Fruit fly (Drosophila melanogaster) whole organism, embryonic: Measurements from ENCODE around the gene CG3862.

ENCODE experiments used
- Atf6 ChIP-seq: fragments of 200-800 bp; sonication (Bioruptor generic); IDR thresholded peaks from 2 replicates; pipeline ENCODE4 v1.3.6; 2022; ENCODE audit warnings: missing biosample characterization, missing genetic modification characterization
- Blimp-1 ChIP-seq: fragments of 200-800 bp; sonication (Bioruptor generic); optimal IDR thresholded peaks from 3 replicates; lab custom pipeline; 2018; ENCODE audit warnings: missing biosample characterization, missing genetic modification characterization, mild to moderate bottlenecking, moderate library complexity, missing genetic modification reagents
- CG10321 ChIP-seq: fragments of 200-800 bp; sonication (Bioruptor generic); IDR thresholded peaks from 2 replicates; pipeline ENCODE4 v1.3.6; 2022; ENCODE audit warnings: missing biosample characterization, missing genetic modification characterization
- CG12942 ChIP-seq: fragments of 200-800 bp; sonication (Bioruptor generic); optimal IDR thresholded peaks from 3 replicates; lab custom pipeline; 2016; ENCODE audit warnings: missing biosample characterization, missing genetic modification characterization
- CG13624 ChIP-seq: fragments of 200-800 bp; sonication (Bioruptor generic); optimal IDR thresholded peaks from 2 replicates; lab custom pipeline; 2016; ENCODE audit warnings: missing biosample characterization, missing genetic modification characterization
- CG1529 ChIP-seq: fragments of 200-800 bp; sonication (Bioruptor generic); optimal IDR thresholded peaks from 3 replicates; lab custom pipeline; 2018; ENCODE audit warnings: missing biosample characterization, missing genetic modification characterization
- CG16813 ChIP-seq: fragments of 200-800 bp; sonication (Bioruptor generic); IDR thresholded peaks from 3 replicates; pipeline ENCODE4 v1.3.6; 2022; ENCODE audit warnings: missing biosample characterization, missing genetic modification characterization; ENCODE audit not compliant: partially characterized antibody
- CG17359 ChIP-seq: fragments of 200-800 bp; sonication (Bioruptor generic); optimal IDR thresholded peaks from 3 replicates; lab custom pipeline; 2018; ENCODE audit warnings: missing biosample characterization, mild to moderate bottlenecking, missing genetic modification characterization, moderate library complexity
- CG18262 ChIP-seq: fragments of 200-800 bp; optimal IDR thresholded peaks from 3 replicates; lab custom pipeline; 2019; ENCODE audit warnings: missing biosample characterization, mild to moderate bottlenecking, missing genetic modification characterization, moderate library complexity
- CG31224 ChIP-seq: fragments of 200-800 bp; sonication (Bioruptor generic); IDR thresholded peaks from 2 replicates; pipeline ENCODE4 v1.3.6; 2022; ENCODE audit warnings: missing biosample characterization, missing genetic modification characterization
- CG31441 ChIP-seq: fragments of 200-800 bp; sonication (Bioruptor generic); IDR thresholded peaks from 2 replicates; pipeline ENCODE4 v1.3.6; 2022; ENCODE audit warnings: missing biosample characterization, missing genetic modification characterization
- CG34224 ChIP-seq: fragments of 200-800 bp; sonication (Bioruptor generic); IDR thresholded peaks from 3 replicates; pipeline ENCODE4 v1.3.6; 2022; ENCODE audit warnings: missing biosample characterization, missing genetic modification characterization; ENCODE audit not compliant: partially characterized antibody
- CG3995 ChIP-seq: fragments of 200-800 bp; sonication (Bioruptor generic); optimal IDR thresholded peaks from 3 replicates; lab custom pipeline; 2016; ENCODE audit warnings: missing biosample characterization, missing genetic modification characterization
- CG4360 ChIP-seq: fragments of 200-800 bp; sonication (Bioruptor generic); IDR thresholded peaks from 2 replicates; pipeline ENCODE4 v1.3.6; 2022; ENCODE audit warnings: missing biosample characterization, missing genetic modification characterization
- CG4730 ChIP-seq: fragments of 200-800 bp; sonication (Bioruptor generic); IDR thresholded peaks from 2 replicates; pipeline ENCODE4 v1.3.6; 2022; ENCODE audit warnings: missing biosample characterization, missing genetic modification characterization
- CG7987 ChIP-seq: fragments of 200-800 bp; sonication (Bioruptor generic); optimal IDR thresholded peaks from 2 replicates; lab custom pipeline; 2018; ENCODE audit warnings: missing biosample characterization, mild to moderate bottlenecking, missing genetic modification characterization, moderate library complexity
- CG8089 ChIP-seq: fragments of 200-800 bp; sonication (Bioruptor generic); optimal IDR thresholded peaks from 3 replicates; lab custom pipeline; 2016; ENCODE audit warnings: missing biosample characterization, missing genetic modification characterization
- CG8290 ChIP-seq, 3 experiments: fragments of 200-800 bp; sonication (Bioruptor generic); optimal IDR thresholded peaks; 2 replicates each; lab custom pipeline; 2016 to 2019; ENCODE audit warnings: missing biosample characterization in 3 of 3, missing genetic modification characterization in 3 of 3, mild to moderate bottlenecking in 2 of 3, moderate library complexity in 1 of 3
- CG8388 ChIP-seq: fragments of 200-800 bp; sonication (Bioruptor generic); optimal IDR thresholded peaks from 2 replicates; lab custom pipeline; 2019; ENCODE audit warnings: missing biosample characterization, mild to moderate bottlenecking, missing genetic modification characterization, moderate library complexity
- CG9817 ChIP-seq: fragments of 200-800 bp; sonication (Bioruptor generic); optimal IDR thresholded peaks from 2 replicates; lab custom pipeline; 2018; ENCODE audit warnings: missing biosample characterization, mild to moderate bottlenecking, missing genetic modification characterization, moderate library complexity
- CoRest ChIP-seq: fragments of 200-800 bp; sonication (Bioruptor generic); optimal IDR thresholded peaks from 3 replicates; lab custom pipeline; 2018; ENCODE audit warnings: missing biosample characterization, mild to moderate bottlenecking, missing genetic modification characterization, moderate library complexity
- D19A ChIP-seq: fragments of 200-800 bp; optimal IDR thresholded peaks from 3 replicates; lab custom pipeline; 2019; ENCODE audit warnings: missing biosample characterization, mild to moderate bottlenecking, missing genetic modification characterization, moderate library complexity
- Deaf1 ChIP-seq: fragments of 200-800 bp; optimal IDR thresholded peaks from 3 replicates; lab custom pipeline; 2019; ENCODE audit warnings: missing biosample characterization, mild to moderate bottlenecking, missing genetic modification characterization, moderate library complexity
- Dref ChIP-seq: fragments of 200-800 bp; sonication (Bioruptor generic); IDR thresholded peaks from 2 replicates; pipeline ENCODE4 v1.3.6; 2022; ENCODE audit warnings: missing biosample characterization, missing genetic modification characterization
- Drgx ChIP-seq: fragments of 200-800 bp; sonication (Bioruptor generic); IDR thresholded peaks from 2 replicates; pipeline ENCODE4 v1.3.6; 2022; ENCODE audit warnings: missing biosample characterization, missing genetic modification characterization
- ERR ChIP-seq: fragments of 200-800 bp; sonication (Bioruptor generic); optimal IDR thresholded peaks from 2 replicates; lab custom pipeline; 2016; ENCODE audit warnings: missing biosample characterization, missing genetic modification characterization
- Hsf ChIP-seq: fragments of 200-800 bp; sonication (Bioruptor generic); optimal IDR thresholded peaks from 3 replicates; lab custom pipeline; 2016; ENCODE audit warnings: missing biosample characterization, missing genetic modification characterization
- Kr ChIP-seq: fragments of 200-800 bp; sonication (Bioruptor generic); optimal IDR thresholded peaks from 2 replicates; lab custom pipeline; 2017; ENCODE audit warnings: missing biosample characterization, mild to moderate bottlenecking, missing genetic modification characterization
- Lpt ChIP-seq: fragments of >200 bp; optimal IDR thresholded peaks from 2 replicates; lab custom pipeline; 2018; ENCODE audit warnings: missing biosample characterization, missing genetic modification characterization
- Optix ChIP-seq: fragments of 200-800 bp; sonication (Bioruptor generic); IDR thresholded peaks from 3 replicates; pipeline ENCODE4 v1.3.6; 2022; ENCODE audit warnings: missing biosample characterization, missing genetic modification characterization
- Sox100B ChIP-seq: fragments of 200-800 bp; sonication (Bioruptor generic); optimal IDR thresholded peaks from 3 replicates; lab custom pipeline; 2018; ENCODE audit warnings: missing biosample characterization, mild to moderate bottlenecking, missing genetic modification characterization
- YL-1 ChIP-seq: fragments of 200-800 bp; sonication (Bioruptor generic); optimal IDR thresholded peaks from 3 replicates; lab custom pipeline; 2017; ENCODE audit warnings: missing biosample characterization, mild to moderate bottlenecking, missing genetic modification characterization
- abd-A ChIP-seq: fragments of 200-800 bp; sonication (Bioruptor generic); optimal IDR thresholded peaks from 3 replicates; lab custom pipeline; 2019; ENCODE audit warnings: missing biosample characterization, mild to moderate bottlenecking, missing genetic modification characterization, moderate library complexity
- ap ChIP-seq: fragments of 200-800 bp; sonication (Bioruptor generic); IDR thresholded peaks from 2 replicates; pipeline ENCODE4 v1.3.6; 2022; ENCODE audit warnings: missing biosample characterization, missing genetic modification characterization
- bowl ChIP-seq: fragments of 200-800 bp; sonication (Bioruptor generic); IDR thresholded peaks from 2 replicates; pipeline ENCODE4 v1.3.6; 2022; ENCODE audit warnings: missing biosample characterization, missing genetic modification characterization
- dati ChIP-seq: fragments of 200-800 bp; sonication (Bioruptor generic); IDR thresholded peaks from 2 replicates; pipeline ENCODE4 v1.3.6; 2022; ENCODE audit warnings: missing biosample characterization, missing genetic modification characterization
- dmrt99B ChIP-seq: fragments of 200-800 bp; sonication (Bioruptor generic); optimal IDR thresholded peaks from 2 replicates; lab custom pipeline; 2018; ENCODE audit warnings: missing biosample characterization, mild to moderate bottlenecking, missing genetic modification characterization, moderate library complexity
- fd64A ChIP-seq: fragments of 200-800 bp; sonication (Bioruptor generic); optimal IDR thresholded peaks from 3 replicates; lab custom pipeline; 2018; ENCODE audit warnings: missing biosample characterization, mild to moderate bottlenecking, missing genetic modification characterization
- gcm ChIP-seq: fragments of 200-800 bp; sonication (Bioruptor generic); optimal IDR thresholded peaks from 2 replicates; lab custom pipeline; 2019; ENCODE audit warnings: missing biosample characterization, mild to moderate bottlenecking, missing genetic modification characterization, moderate library complexity
- h ChIP-seq: fragments of >200 bp; optimal IDR thresholded peaks from 2 replicates; lab custom pipeline; 2017
- kah ChIP-seq: fragments of 200-800 bp; sonication (Bioruptor generic); optimal IDR thresholded peaks from 2 replicates; lab custom pipeline; 2018; ENCODE audit warnings: missing biosample characterization, mild to moderate bottlenecking, missing genetic modification characterization
- ken ChIP-seq: fragments of 200-800 bp; sonication (Bioruptor generic); IDR thresholded peaks from 3 replicates; pipeline ENCODE4 v1.3.6; 2022; ENCODE audit warnings: missing biosample characterization, missing genetic modification characterization
- luna ChIP-seq: fragments of 200-800 bp; sonication (Bioruptor generic); optimal IDR thresholded peaks from 2 replicates; lab custom pipeline; 2016; ENCODE audit warnings: missing biosample characterization, missing genetic modification characterization
- mirr ChIP-seq: fragments of 200-800 bp; sonication (Bioruptor generic); optimal IDR thresholded peaks from 3 replicates; lab custom pipeline; 2018; ENCODE audit warnings: missing biosample characterization, mild to moderate bottlenecking, missing genetic modification characterization
- odd ChIP-seq: fragments of 200-800 bp; sonication (Bioruptor generic); optimal IDR thresholded peaks from 2 replicates; lab custom pipeline; 2017; ENCODE audit warnings: missing biosample characterization, mild to moderate bottlenecking, missing genetic modification characterization
- sisA ChIP-seq: fragments of 200-800 bp; sonication (Bioruptor generic); IDR thresholded peaks from 2 replicates; pipeline ENCODE4 v1.3.6; 2022; ENCODE audit warnings: missing biosample characterization, missing genetic modification characterization
- slp2 ChIP-seq: fragments of 200-800 bp; sonication (Bioruptor generic); optimal IDR thresholded peaks from 2 replicates; lab custom pipeline; 2016; ENCODE audit warnings: missing biosample characterization, missing genetic modification characterization
- sqz ChIP-seq: fragments of 200-800 bp; sonication (Bioruptor generic); optimal IDR thresholded peaks from 3 replicates; lab custom pipeline; 2018; ENCODE audit warnings: missing biosample characterization, mild to moderate bottlenecking, missing genetic modification characterization
- tgo ChIP-seq: fragments of 200-800 bp; sonication (Bioruptor generic); IDR thresholded peaks from 3 replicates; pipeline ENCODE4 v1.3.6; 2022; ENCODE audit warnings: missing biosample characterization, missing genetic modification characterization
- tio ChIP-seq: fragments of 200-800 bp; sonication (Bioruptor generic); optimal IDR thresholded peaks from 2 replicates; lab custom pipeline; 2017; ENCODE audit warnings: missing biosample characterization, missing genetic modification characterization, inconsistent platforms
- toy ChIP-seq: fragments of 200-800 bp; sonication (Bioruptor generic); IDR thresholded peaks from 2 replicates; pipeline ENCODE4 v1.3.6; 2022; ENCODE audit warnings: missing biosample characterization, missing genetic modification characterization

Gene CG3862

dm6 chr2L:841708-842107, 16.0 kb upstream of the CG3862 start (continued):
- peak; percentile 17 for TF ChIP-seq Sox100B (GFP tag; lab: Kevin White, UChicago)
- TF ChIP-seq CG13624 (GFP tag; lab: Kevin White, UChicago): peak; percentile 60
- TF ChIP-seq abd-A (tag; lab: Kevin White, UChicago): no peak
- peak; percentile 23 for TF ChIP-seq CG3995 (GFP tag; lab: Kevin White, UChicago)
- no peak for TF ChIP-seq Kr (GFP tag; lab: Kevin White, UChicago)
- TF ChIP-seq sisA (GFP tag; lab: Robert Waterston, UW): peak; percentile 76
- TF ChIP-seq h (lab: Kevin White, UChicago): no peak
- TF ChIP-seq bowl (GFP tag; lab: Robert Waterston, UW): peak; percentile 52; the same call in 1 of the 2 replicates
- TF ChIP-seq CG16813 (GFP tag; lab: Robert Waterston, UW): no peak
- TF ChIP-seq CG8388 (GFP tag; lab: Kevin White, UChicago): peak; percentile 47
- TF ChIP-seq CG8290 (GFP tag; optimal IDR thresholded peaks at IDR 0.05; lab: Kevin White, UChicago): peak; percentile 38
- TF ChIP-seq CG8290 (tag; optimal IDR thresholded peaks at IDR 0.05; lab: Kevin White, UChicago): peak in 1 of 2 experiments; percentile 79
- TF ChIP-seq CG8089 (GFP tag; lab: Kevin White, UChicago): peak; percentile 57
- peak; percentile 84 for TF ChIP-seq CG31224 (GFP tag; lab: Robert Waterston, UW)
- peak; percentile 69 for TF ChIP-seq dmrt99B (tag; lab: Kevin White, UChicago)
- no peak for TF ChIP-seq slp2
- TF ChIP-seq luna (GFP tag; lab: Kevin White, UChicago): no peak
- TF ChIP-seq odd: peak; percentile 6
- TF ChIP-seq CG12942 (GFP tag; lab: Kevin White, UChicago): peak; percentile 56
- TF ChIP-seq CG31441: peak; percentile 47; the same call in 1 of the 2 replicates
- peak; percentile 59; the same call in 1 of the 3 replicates for TF ChIP-seq Optix
- peak; percentile 30 for TF ChIP-seq gcm (GFP tag; lab: Kevin White, UChicago)
- no peak for TF ChIP-seq YL-1 (GFP tag; lab: Kevin White, UChicago)
- TF ChIP-seq Atf6: peak; percentile 85
- no peak for TF ChIP-seq Lpt (GFP tag; lab: Kevin White, UChicago)
- TF ChIP-seq Hsf (GFP tag; lab: Kevin White, UChicago): peak; percentile 71
- TF ChIP-seq dati: peak; percentile 17; the same call in 1 of the 2 replicates
- TF ChIP-seq fd64A (GFP tag; lab: Kevin White, UChicago): peak; percentile 14
- TF ChIP-seq CG7987 (GFP tag; lab: Kevin White, UChicago): no peak
- peak; percentile 51; the same call in 1 of the 2 replicates for TF ChIP-seq CG4730
- peak; percentile 11 for TF ChIP-seq kah (GFP tag; lab: Kevin White, UChicago)
- no peak for TF ChIP-seq ERR (GFP tag; lab: Kevin White, UChicago)
- peak; percentile 67 for TF ChIP-seq CG18262 (tag; lab: Kevin White, UChicago)
- TF ChIP-seq tio (GFP tag; lab: Kevin White, UChicago): peak; percentile 74
- peak; percentile 69 for TF ChIP-seq CoRest (tag; lab: Kevin White, UChicago)
- peak; percentile 70 for TF ChIP-seq CG17359 (tag; lab: Kevin White, UChicago)
- TF ChIP-seq CG34224 (GFP tag; lab: Robert Waterston, UW): no peak
- TF ChIP-seq Deaf1 (tag; lab: Kevin White, UChicago): peak; percentile 39
- 0 out of 2 replicates have a peak, but pooled peaks have one; percentile 21 for TF ChIP-seq Dref (GFP tag; lab: Robert Waterston, UW)
- peak; percentile 49 for TF ChIP-seq mirr (GFP tag; lab: Kevin White, UChicago)
- TF ChIP-seq sqz (GFP tag; lab: Kevin White, UChicago): no peak
- peak; percentile 66 for TF ChIP-seq CG9817 (tag; lab: Kevin White, UChicago)
- peak; percentile 51; the same call in 1 of the 2 replicates for TF ChIP-seq ap (GFP tag; lab: Robert Waterston, UW)
- peak; percentile 94 for TF ChIP-seq Drgx (GFP tag; lab: Robert Waterston, UW)
- TF ChIP-seq CG1529: peak; percentile 23
- peak; percentile 81 for TF ChIP-seq tgo (GFP tag; lab: Robert Waterston, UW)
- peak; percentile 58; the same call in 1 of the 2 replicates for TF ChIP-seq toy
- peak; percentile 45; the same call in 1 of the 2 replicates for TF ChIP-seq CG10321 (GFP tag; lab: Robert Waterston, UW)
- peak; percentile 65; the same call in 1 of the 3 replicates for TF ChIP-seq ken (GFP tag; lab: Robert Waterston, UW)
- no peak for TF ChIP-seq D19A (tag; lab: Kevin White, UChicago)
- peak; percentile 73 for TF ChIP-seq Blimp-1
- TF ChIP-seq CG4360: no peak
